Worm (Caenorhabditis elegans) whole organism, L2 larva: ENCODE data around the gene R74.7.

Experiments used
- C34F6.9 ChIP-seq: fragments of 150-350 bp; optimal IDR thresholded peaks from 2 replicates; lab custom pipeline; 2014; ENCODE audit warnings: missing biosample characterization, missing genetic modification characterization
- F13H6.1 ChIP-seq: sonication (generic microtip); optimal IDR thresholded peaks from 2 replicates; lab custom pipeline; 2016; ENCODE audit warnings: missing genetic modification characterization, missing compliant biosample characterization
- R02D3.7 ChIP-seq: fragments of 150-350 bp; optimal IDR thresholded peaks from 2 replicates; lab custom pipeline; 2014; ENCODE audit warnings: missing biosample characterization, missing genetic modification characterization
- Y55F3AM.14 ChIP-seq: fragments of 200-800 bp; sonication (Bioruptor generic); optimal IDR thresholded peaks from 2 replicates; lab custom pipeline; 2018; ENCODE audit warnings: mild to moderate bottlenecking, missing genetic modification characterization, missing compliant biosample characterization
- ZK546.5 ChIP-seq: sonication (generic microtip); optimal IDR thresholded peaks from 2 replicates; lab custom pipeline; 2017; ENCODE audit warnings: missing biosample characterization, missing genetic modification characterization
- alr-1 ChIP-seq: fragments of 150-350 bp; optimal IDR thresholded peaks from 2 replicates; lab custom pipeline; 2014; ENCODE audit warnings: missing biosample characterization, missing genetic modification characterization
- aly-2 ChIP-seq: fragments of 150-350 bp; optimal IDR thresholded peaks from 2 replicates; lab custom pipeline; 2014; ENCODE audit warnings: missing biosample characterization, missing genetic modification characterization
- ama-1 ChIP-seq: fragments of 150-350 bp; optimal IDR thresholded peaks from 2 replicates; lab custom pipeline; 2018; ENCODE audit warnings: inconsistent platforms
- blmp-1 ChIP-seq: sonication (generic microtip); optimal IDR thresholded peaks from 2 replicates; lab custom pipeline; 2017; ENCODE audit warnings: missing genetic modification characterization, mild to moderate bottlenecking, missing compliant biosample characterization, antibody characterized with exemption, moderate library complexity; ENCODE audit not compliant: insufficient read depth
- ceh-16 ChIP-seq: fragments of 150-350 bp; optimal IDR thresholded peaks from 2 replicates; lab custom pipeline; 2014; ENCODE audit warnings: missing biosample characterization, missing genetic modification characterization
- ceh-82 ChIP-seq: fragments of 150-350 bp; optimal IDR thresholded peaks from 2 replicates; lab custom pipeline; 2014; ENCODE audit warnings: missing biosample characterization, missing genetic modification characterization
- crh-2 ChIP-seq: sonication (generic microtip); optimal IDR thresholded peaks from 2 replicates; lab custom pipeline; 2017; ENCODE audit warnings: missing biosample characterization, missing genetic modification characterization
- dmd-4 ChIP-seq: sonication (generic microtip); optimal IDR thresholded peaks from 2 replicates; lab custom pipeline; 2017; ENCODE audit warnings: missing biosample characterization, missing genetic modification characterization
- egl-27 ChIP-seq: sonication (generic microtip); optimal IDR thresholded peaks from 3 replicates; lab custom pipeline; 2017; ENCODE audit warnings: missing biosample characterization, missing genetic modification reagents, missing genetic modification characterization
- elt-1 ChIP-seq: fragments of 150-350 bp; optimal IDR thresholded peaks from 2 replicates; lab custom pipeline; 2014; ENCODE audit warnings: missing biosample characterization, missing genetic modification characterization
- elt-3 ChIP-seq: sonication (generic microtip); optimal IDR thresholded peaks from 2 replicates; lab custom pipeline; 2017; ENCODE audit warnings: missing biosample characterization, missing genetic modification characterization
- fos-1 ChIP-seq: fragments of 150-350 bp; optimal IDR thresholded peaks from 2 replicates; lab custom pipeline; 2014; ENCODE audit warnings: missing biosample characterization, missing genetic modification characterization
- gmeb-1 ChIP-seq: fragments of 150-350 bp; optimal IDR thresholded peaks from 2 replicates; lab custom pipeline; 2014; ENCODE audit warnings: missing biosample characterization, missing genetic modification characterization
- lin-11 ChIP-seq: fragments of 150-350 bp; sonication (generic microtip); optimal IDR thresholded peaks from 2 replicates; lab custom pipeline; 2014; ENCODE audit warnings: missing biosample characterization, missing genetic modification characterization, inconsistent platforms, mixed read lengths
- lin-13 ChIP-seq: fragments of 150-350 bp; optimal IDR thresholded peaks from 2 replicates; lab custom pipeline; 2014; ENCODE audit warnings: missing biosample characterization, missing genetic modification reagents, missing genetic modification characterization
- lin-39 ChIP-seq: fragments of 150-350 bp; optimal IDR thresholded peaks from 2 replicates; lab custom pipeline; 2014; ENCODE audit warnings: missing biosample characterization, missing genetic modification reagents, missing genetic modification characterization
- lsy-2 ChIP-seq, 2 experiments: fragments of 150-350 bp in 1 of 2; sonication (generic microtip) in 1 of 2; optimal IDR thresholded peaks; 2 replicates each; lab custom pipeline; 2014 to 2017; ENCODE audit warnings: missing biosample characterization in 2 of 2, missing genetic modification characterization in 2 of 2
- mab-5 ChIP-seq: fragments of 150-350 bp; optimal IDR thresholded peaks from 2 replicates; lab custom pipeline; 2014; ENCODE audit warnings: missing biosample characterization, missing genetic modification characterization
- mbf-1 ChIP-seq: sonication (generic microtip); optimal IDR thresholded peaks from 2 replicates; lab custom pipeline; 2017; ENCODE audit warnings: missing biosample characterization, missing genetic modification characterization
- mdl-1 ChIP-seq, 2 experiments: fragments of 150-350 bp in 1 of 2; sonication (generic microtip) in 1 of 2; optimal IDR thresholded peaks; 2 replicates each; lab custom pipeline; 2017; ENCODE audit warnings: missing biosample characterization in 2 of 2, missing genetic modification characterization in 2 of 2
- nhr-10 ChIP-seq: sonication (generic microtip); optimal IDR thresholded peaks from 2 replicates; lab custom pipeline; 2017; ENCODE audit warnings: missing biosample characterization, missing genetic modification characterization
- nhr-11 ChIP-seq: fragments of 150-350 bp; optimal IDR thresholded peaks from 2 replicates; lab custom pipeline; 2014; ENCODE audit warnings: missing biosample characterization, missing genetic modification characterization
- nhr-12 ChIP-seq: fragments of 150-350 bp; optimal IDR thresholded peaks from 2 replicates; lab custom pipeline; 2014; ENCODE audit warnings: missing biosample characterization, missing genetic modification characterization
- nhr-129 ChIP-seq: fragments of 150-350 bp; optimal IDR thresholded peaks from 2 replicates; lab custom pipeline; 2014; ENCODE audit warnings: missing biosample characterization, missing genetic modification characterization
- nhr-21 ChIP-seq: fragments of 150-350 bp; optimal IDR thresholded peaks from 2 replicates; lab custom pipeline; 2014; ENCODE audit warnings: missing biosample characterization, missing genetic modification characterization
- nhr-23 ChIP-seq: fragments of 150-350 bp; optimal IDR thresholded peaks from 2 replicates; lab custom pipeline; 2014; ENCODE audit warnings: missing biosample characterization, missing genetic modification reagents, missing genetic modification characterization
- nhr-237 ChIP-seq: fragments of 150-350 bp; optimal IDR thresholded peaks from 2 replicates; lab custom pipeline; 2014; ENCODE audit warnings: missing biosample characterization, missing genetic modification characterization
- nhr-25 ChIP-seq: fragments of 150-350 bp; sonication (generic microtip); optimal IDR thresholded peaks from 3 replicates; lab custom pipeline; 2014; ENCODE audit warnings: missing biosample characterization, missing genetic modification characterization
- nhr-6 ChIP-seq: fragments of 150-350 bp; optimal IDR thresholded peaks from 2 replicates; lab custom pipeline; 2014; ENCODE audit warnings: missing biosample characterization, missing genetic modification characterization
- nhr-77 ChIP-seq: fragments of 150-350 bp; optimal IDR thresholded peaks from 2 replicates; lab custom pipeline; 2014; ENCODE audit warnings: missing biosample characterization, missing genetic modification characterization
- peb-1 ChIP-seq: fragments of 150-350 bp; optimal IDR thresholded peaks from 2 replicates; lab custom pipeline; 2014; ENCODE audit warnings: missing biosample characterization, missing genetic modification characterization
- sem-4 ChIP-seq: fragments of 150-350 bp; optimal IDR thresholded peaks from 2 replicates; lab custom pipeline; 2014; ENCODE audit warnings: missing biosample characterization, missing genetic modification reagents, missing genetic modification characterization
- skn-1 ChIP-seq: sonication (generic microtip); optimal IDR thresholded peaks from 2 replicates; lab custom pipeline; 2017; ENCODE audit warnings: missing biosample characterization, missing genetic modification characterization
- sma-3 ChIP-seq: sonication (generic microtip); optimal IDR thresholded peaks from 2 replicates; lab custom pipeline; 2016; ENCODE audit warnings: missing genetic modification reagents, missing genetic modification characterization, missing compliant biosample characterization
- sma-9 ChIP-seq, 2 experiments: fragments of 150-350 bp in 1 of 2; sonication (generic microtip) in 1 of 2; optimal IDR thresholded peaks; 2 replicates each; lab custom pipeline; 2014 to 2016; ENCODE audit warnings: missing genetic modification characterization in 2 of 2, mild to moderate bottlenecking in 1 of 2, missing biosample characterization in 1 of 2, missing compliant biosample characterization in 1 of 2, missing genetic modification reagents in 1 of 2, moderate library complexity in 1 of 2
- snpc-4 ChIP-seq: fragments of 150-350 bp; optimal IDR thresholded peaks from 2 replicates; lab custom pipeline; 2014; ENCODE audit warnings: missing biosample characterization, missing genetic modification characterization
- unc-39 ChIP-seq: fragments of 150-350 bp; optimal IDR thresholded peaks from 2 replicates; lab custom pipeline; 2014; ENCODE audit warnings: missing biosample characterization, missing genetic modification characterization
- unc-55 ChIP-seq: fragments of 150-350 bp; sonication (generic microtip); optimal IDR thresholded peaks from 3 replicates; lab custom pipeline; 2014; ENCODE audit warnings: missing biosample characterization, missing genetic modification reagents, missing genetic modification characterization
- unc-62 ChIP-seq: fragments of 150-350 bp; optimal IDR thresholded peaks from 2 replicates; lab custom pipeline; 2014; ENCODE audit warnings: missing biosample characterization, missing genetic modification reagents, missing genetic modification characterization
- zag-1 ChIP-seq: fragments of 150-350 bp; optimal IDR thresholded peaks from 2 replicates; lab custom pipeline; 2014; ENCODE audit warnings: missing biosample characterization, missing genetic modification characterization
- ztf-1 ChIP-seq: fragments of 200-800 bp; sonication (Bioruptor generic); conservative IDR thresholded peaks from 2 replicates; pipeline ENCODE4 v1.3.6; 2022; ENCODE audit warnings: missing genetic modification characterization, missing compliant biosample characterization
- ztf-11 ChIP-seq: sonication (generic microtip); optimal IDR thresholded peaks from 2 replicates; lab custom pipeline; 2017; ENCODE audit warnings: missing biosample characterization, missing genetic modification characterization
- ztf-4 ChIP-seq: fragments of 150-350 bp; optimal IDR thresholded peaks from 2 replicates; lab custom pipeline; 2014; ENCODE audit warnings: missing biosample characterization, missing genetic modification characterization

R74.7 gene

DNA sequence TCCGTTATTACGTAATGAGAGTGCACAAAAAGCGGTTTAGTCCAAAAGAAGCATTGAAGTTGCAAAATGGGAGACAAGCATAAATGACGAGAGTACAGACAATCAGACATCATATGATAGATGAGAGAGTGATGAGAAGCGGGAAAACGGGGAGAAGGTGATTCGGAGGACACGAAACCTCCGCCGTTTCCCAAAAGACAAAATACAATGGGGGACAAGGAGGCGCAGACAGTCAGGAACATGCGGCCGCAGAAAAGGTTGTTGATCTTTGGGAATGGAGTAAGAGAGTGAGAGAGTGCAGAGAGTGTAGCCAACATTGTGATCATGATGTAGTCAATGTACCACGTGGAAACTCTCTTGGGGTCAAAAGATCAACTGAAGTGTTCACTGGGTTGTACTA is 33.4 kb downstream of the R74.7 start:
- TF ChIP-seq sma-3 (GFP tag; lab: Kevin White, UChicago) (peak; percentile 93), ceh-16 (tag; lab: Kevin White, UChicago) (peak; percentile 41), zag-1 (tag; lab: Kevin White, UChicago) (peak; percentile 61), elt-1 (tag; lab: Kevin White, UChicago) (no peak), ama-1 (lab: Kevin White, UChicago) (no peak), C34F6.9 (tag; lab: Kevin White, UChicago) (peak; percentile 94), sma-9 (GFP tag; optimal IDR thresholded peaks at IDR 0.05; lab: Kevin White, UChicago) (peak; percentile 99), sma-9 (tag; optimal IDR thresholded peaks at IDR 0.05; lab: Kevin White, UChicago) (peak; percentile 37), Y55F3AM.14 (GFP tag; lab: Kevin White, UChicago) (peak; percentile 79), sem-4 (tag; lab: Kevin White, UChicago) (peak; percentile 92), nhr-25 (tag; lab: Kevin White, UChicago) (peak; percentile 94), gmeb-1 (peak; percentile 80), mdl-1 (tag; optimal IDR thresholded peaks at IDR 0.05; lab: Kevin White, UChicago) (peak; percentile 90 to 97), elt-3 (no peak), nhr-11 (tag; lab: Kevin White, UChicago) (peak; percentile 84), nhr-12 (tag; lab: Kevin White, UChicago) (no peak), nhr-21 (peak; percentile 98), unc-39 (tag; lab: Kevin White, UChicago) (no peak), lin-11 (tag; lab: Kevin White, UChicago) (peak; percentile 74), dmd-4 (tag; lab: Kevin White, UChicago) (no peak), snpc-4 (tag; lab: Kevin White, UChicago) (peak; percentile 25), crh-2 (tag; lab: Kevin White, UChicago) (peak; percentile 97), nhr-6 (tag; lab: Kevin White, UChicago) (peak; percentile 87), blmp-1 (tag; lab: Kevin White, UChicago) (peak; percentile 91), alr-1 (tag; lab: Kevin White, UChicago) (no peak), ztf-1 (GFP tag; lab: Robert Waterston, UW) (no peak), peb-1 (tag; lab: Kevin White, UChicago) (no peak), ztf-11 (tag; lab: Kevin White, UChicago) (no peak), lin-39 (tag; lab: Kevin White, UChicago) (no peak), unc-62 (GFP tag; lab: Kevin White, UChicago) (peak; percentile 6), aly-2 (tag; lab: Kevin White, UChicago) (no peak), mbf-1 (tag; lab: Kevin White, UChicago) (no peak), skn-1 (tag; lab: Kevin White, UChicago) (peak; percentile 5), nhr-237 (tag; lab: Kevin White, UChicago) (no peak), lin-13 (GFP tag; lab: Kevin White, UChicago) (peak; percentile 84), ztf-4 (peak; percentile 91), nhr-77 (tag; lab: Kevin White, UChicago) (no peak), ZK546.5 (tag; lab: Kevin White, UChicago) (no peak), R02D3.7 (no peak), egl-27 (tag; lab: Kevin White, UChicago) (peak; percentile 91), nhr-10 (tag; lab: Kevin White, UChicago) (peak; percentile 65), nhr-129 (tag; lab: Kevin White, UChicago) (peak; percentile 97), mab-5 (tag; lab: Kevin White, UChicago) (peak; percentile 58), nhr-23 (tag; lab: Kevin White, UChicago) (no peak), fos-1 (peak; percentile 96), unc-55 (GFP tag; lab: Kevin White, UChicago) (peak; percentile 86), ceh-82 (tag; lab: Kevin White, UChicago) (no peak), lsy-2 (tag; optimal IDR thresholded peaks at IDR 0.05; lab: Kevin White, UChicago) (peak; percentile 57 to 89), F13H6.1 (peak; percentile 99)
